Worm (Caenorhabditis elegans) whole organism, L4 larva: ENCODE measurements around the gene F21C10.9.

Experiments used
- ZK546.5 ChIP-seq, 2 experiments: sonication (generic microtip); optimal IDR thresholded peaks; 2 replicates each; lab custom pipeline; 2017; ENCODE audit warnings: missing biosample characterization in 2 of 2, missing genetic modification characterization in 2 of 2
- dve-1 ChIP-seq: sonication (generic microtip); optimal IDR thresholded peaks from 2 replicates; lab custom pipeline; 2017; ENCODE audit warnings: antibody characterized with exemption, mild to moderate bottlenecking, missing genetic modification characterization, missing compliant biosample characterization; ENCODE audit not compliant: insufficient read depth
- madf-9 ChIP-seq: fragments of 200-800 bp; sonication (Bioruptor generic); conservative IDR thresholded peaks from 2 replicates; pipeline ENCODE4 v1.3.6; 2022; ENCODE audit warnings: missing genetic modification reagents, missing genetic modification characterization, missing compliant biosample characterization
- mxl-2 ChIP-seq: fragments of 200-800 bp; sonication (Bioruptor generic); conservative IDR thresholded peaks from 2 replicates; pipeline ENCODE4 v1.3.6; 2022; ENCODE audit warnings: missing genetic modification reagents, missing genetic modification characterization, missing compliant biosample characterization
- nhr-28 ChIP-seq: fragments of 150-350 bp; optimal IDR thresholded peaks from 2 replicates; lab custom pipeline; 2014; ENCODE audit warnings: missing biosample characterization, missing genetic modification characterization
- pha-4 ChIP-seq, 2 experiments: fragments of 150-350 bp in 1 of 2; fragments of 200-800 bp in 1 of 2; sonication (Bioruptor generic) in 1 of 2; IDR thresholded peaks in 1 of 2; optimal IDR thresholded peaks in 1 of 2; 2 replicates each; pipeline versions ENCODE4 v1.3.6 to Lab custom; 2014 to 2022; ENCODE audit warnings: missing genetic modification characterization in 2 of 2, missing genetic modification reagents in 2 of 2, missing biosample characterization in 1 of 2, missing compliant biosample characterization in 1 of 2
- snpc-4 ChIP-seq: fragments of 150-350 bp; optimal IDR thresholded peaks from 2 replicates; lab custom pipeline; 2014; ENCODE audit warnings: missing biosample characterization, missing genetic modification characterization
- spr-1 ChIP-seq: sonication (generic microtip); optimal IDR thresholded peaks from 2 replicates; lab custom pipeline; 2016; ENCODE audit warnings: mild to moderate bottlenecking, missing genetic modification characterization, missing compliant biosample characterization
- spr-3 ChIP-seq: fragments of 200-800 bp; sonication (Bioruptor generic); optimal IDR thresholded peaks from 2 replicates; lab custom pipeline; 2018; ENCODE audit warnings: mild to moderate bottlenecking, missing genetic modification characterization, missing compliant biosample characterization
- ztf-11 ChIP-seq: fragments of 150-350 bp; optimal IDR thresholded peaks from 2 replicates; lab custom pipeline; 2014; ENCODE audit warnings: missing biosample characterization, missing genetic modification characterization

- no peak for TF ChIP-seq spr-1 (tag; lab: Kevin White, UChicago)
- no peak for TF ChIP-seq madf-9 (GFP tag; lab: Robert Waterston, UW)
- no peak for TF ChIP-seq pha-4 (GFP tag; IDR thresholded peaks at IDR 0.05; lab: Robert Waterston, UW)
- TF ChIP-seq pha-4 (tag; optimal IDR thresholded peaks at IDR 0.05; lab: Kevin White, UChicago) = no peak
- TF ChIP-seq spr-3 (GFP tag; lab: Kevin White, UChicago) = no peak
- TF ChIP-seq dve-1 (tag; lab: Kevin White, UChicago) = no peak
- no peak for TF ChIP-seq ZK546.5 (tag; optimal IDR thresholded peaks at IDR 0.05; lab: Kevin White, UChicago)
- no peak for TF ChIP-seq ztf-11 (tag; lab: Kevin White, UChicago)
- TF ChIP-seq snpc-4 (tag; lab: Kevin White, UChicago) = no peak
- no peak for TF ChIP-seq mxl-2 (GFP tag; lab: Robert Waterston, UW)
- TF ChIP-seq nhr-28 (tag; lab: Kevin White, UChicago) = peak; percentile 37
Measured at ce11 chrV:9082350-9082749, 16.1 kb downstream of the F21C10.9 start.
